Fruit fly (Drosophila melanogaster): ENCODE measurements around the gene CG10680.
A peak's percentile ranks its signal among the peaks of the same experiment; 100 is the strongest.

CG10680 gene

DNA sequence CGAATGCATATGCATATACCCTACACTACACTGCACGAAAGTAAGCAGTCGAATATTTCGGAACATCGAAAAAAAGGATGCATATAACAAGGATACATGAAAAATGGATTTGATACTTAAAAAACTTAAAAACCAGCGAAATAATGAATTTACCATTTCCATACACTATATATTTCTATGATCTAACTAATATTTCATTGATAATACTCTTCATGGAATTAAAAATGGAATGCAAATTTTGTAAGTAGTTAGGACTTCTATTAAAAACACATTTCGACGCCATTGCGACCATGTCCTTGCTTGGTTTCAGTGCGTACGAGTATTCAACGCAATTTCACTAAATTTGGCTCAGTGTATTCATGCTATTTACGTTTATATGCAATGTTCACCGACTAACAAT, 38.1 kb downstream of the CG10680 start (continued):
- TF ChIP-seq eve (GFP tag; optimal IDR thresholded peaks at IDR 0.05) (peak in 1 of 2 experiments; percentile 51), sens (GFP tag) (peak; percentile 20), exex (tag; optimal IDR thresholded peaks at IDR 0.05) (no peak), CG18011 (GFP tag; optimal IDR thresholded peaks at IDR 0.05) (no peak), dmrt99B (tag; optimal IDR thresholded peaks at IDR 0.05) (peak; percentile 4)

DNA sequence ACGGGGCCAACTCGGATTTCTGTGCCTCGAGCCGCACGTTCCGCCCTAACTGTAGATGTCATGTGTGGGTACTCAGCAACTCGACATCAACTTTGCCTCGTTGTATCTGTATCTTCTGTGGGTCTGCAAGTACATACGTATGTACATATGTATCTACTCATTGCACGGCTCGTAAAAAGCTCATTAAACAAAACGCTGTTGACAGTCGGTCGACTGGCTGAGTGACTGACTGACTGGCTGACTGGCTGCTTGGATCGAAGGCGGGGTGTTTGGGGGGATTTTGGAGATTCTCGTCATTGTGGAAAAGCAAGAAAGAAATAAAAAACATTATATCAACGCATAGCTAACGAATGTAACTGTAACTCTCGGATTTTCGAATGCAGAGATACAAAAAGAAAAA, 40.4 kb downstream of the CG10680 start:
- TF ChIP-seq Lim3 (GFP tag; IDR thresholded peaks at IDR 0.05) (no peak), bab2 (GFP tag; optimal IDR thresholded peaks at IDR 0.05) (no peak), CG6254 (GFP tag; optimal IDR thresholded peaks at IDR 0.05) (no peak), CG14014 (GFP tag; IDR thresholded peaks at IDR 0.05) (peak; percentile 28; the same call in 1 of the 2 replicates), CG18599 (GFP tag; optimal IDR thresholded peaks at IDR 0.05) (no peak), CG14050 (GFP tag; IDR thresholded peaks at IDR 0.05) (no peak), CG34376 (GFP tag; optimal IDR thresholded peaks at IDR 0.05) (no peak), CG31441 (GFP tag; IDR thresholded peaks at IDR 0.05) (no peak), abd-A (tag; optimal IDR thresholded peaks at IDR 0.05) (no peak), br (optimal IDR thresholded peaks at IDR 0.05) (no peak), Lpt (GFP tag; optimal IDR thresholded peaks at IDR 0.05) (no peak), sens (GFP tag) (no peak), CG7786 (GFP tag; optimal IDR thresholded peaks at IDR 0.05) (no peak), CG10431 (GFP tag; optimal IDR thresholded peaks at IDR 0.05) (peak; percentile 1), Rfx (GFP tag; IDR thresholded peaks at IDR 0.05) (no peak), Med (GFP tag) (peak; percentile 22), fu2 (GFP tag; optimal IDR thresholded peaks at IDR 0.05) (no peak), ato (GFP tag; IDR thresholded peaks at IDR 0.05; ENCODE audit: partially characterized antibody) (no peak), sqz (GFP tag; optimal IDR thresholded peaks at IDR 0.05) (peak; percentile 18), Nf-YB (GFP tag; optimal IDR thresholded peaks at IDR 0.05) (no peak), Max (GFP tag; optimal IDR thresholded peaks at IDR 0.05) (no peak), CG8281 (tag; optimal IDR thresholded peaks at IDR 0.05) (peak; percentile 34), tgo (GFP tag; IDR thresholded peaks at IDR 0.05) (no peak), sc (optimal IDR thresholded peaks at IDR 0.05) (no peak), sc (GFP tag; optimal IDR thresholded peaks at IDR 0.05) (no peak), Hr39 (optimal IDR thresholded peaks at IDR 0.05) (no peak), HmgD (GFP tag; optimal IDR thresholded peaks at IDR 0.05) (no peak), CG10209 (GFP tag; optimal IDR thresholded peaks at IDR 0.05) (peak; percentile 38), Vsx1 (GFP tag; optimal IDR thresholded peaks at IDR 0.05) (no peak), kni (GFP tag; optimal IDR thresholded peaks at IDR 0.05) (peak; percentile 79), CG6654 (GFP tag; optimal IDR thresholded peaks at IDR 0.05) (no peak), PHDP (tag; optimal IDR thresholded peaks at IDR 0.05) (no peak), mld (GFP tag; IDR thresholded peaks at IDR 0.05; ENCODE audit: partially characterized antibody) (no peak), CG4424 (GFP tag; optimal IDR thresholded peaks at IDR 0.05) (no peak), ttk (GFP tag; IDR thresholded peaks at IDR 0.05) (no peak), Xrp1 (GFP tag; IDR thresholded peaks at IDR 0.05) (peak; percentile 6; the same call in 1 of the 2 replicates), lbe (GFP tag; optimal IDR thresholded peaks at IDR 0.05) (no peak), Ptx1 (GFP tag; IDR thresholded peaks at IDR 0.05) (no peak), nerfin-1 (tag; optimal IDR thresholded peaks at IDR 0.05) (no peak), B-H1 (GFP tag; IDR thresholded peaks at IDR 0.05) (no peak), CG33213 (GFP tag; optimal IDR thresholded peaks at IDR 0.05) (no peak), ewg (GFP tag; optimal IDR thresholded peaks at IDR 0.05) (peak; percentile 15), CG15601 (tag; optimal IDR thresholded peaks at IDR 0.05) (peak; percentile 1), CG10543 (GFP tag; optimal IDR thresholded peaks at IDR 0.05) (no peak), Optix (GFP tag; IDR thresholded peaks at IDR 0.05) (no peak), z (GFP tag; IDR thresholded peaks at IDR 0.05) (no peak)

Measured in whole organism, embryonic.